Fruit fly (Drosophila melanogaster) whole organism, embryonic: ENCODE data around the gene CG18661.
A peak's percentile ranks its signal among the peaks of the same experiment; 100 is the strongest.

Experiments used
- CG10543 ChIP-seq: fragments of 200-800 bp; sonication (Bioruptor generic); optimal IDR thresholded peaks from 3 replicates; lab custom pipeline; 2017; ENCODE audit warnings: missing biosample characterization, mild to moderate bottlenecking, missing genetic modification characterization, moderate library complexity
- CG11247 ChIP-seq: fragments of 200-800 bp; sonication (Bioruptor generic); IDR thresholded peaks from 2 replicates; pipeline ENCODE4 v1.3.6; 2022; ENCODE audit warnings: missing biosample characterization, missing genetic modification characterization
- CG11398 ChIP-seq: fragments of 200-800 bp; sonication (Bioruptor generic); optimal IDR thresholded peaks from 2 replicates; lab custom pipeline; 2016; ENCODE audit warnings: missing biosample characterization, missing genetic modification characterization
- CG12299 ChIP-seq: fragments of 200-800 bp; sonication (Bioruptor generic); optimal IDR thresholded peaks from 2 replicates; lab custom pipeline; 2018; ENCODE audit warnings: missing biosample characterization, mild to moderate bottlenecking, missing genetic modification characterization
- CG12391 ChIP-seq: fragments of 200-800 bp; sonication (Bioruptor generic); optimal IDR thresholded peaks from 3 replicates; lab custom pipeline; 2018; ENCODE audit warnings: missing biosample characterization, mild to moderate bottlenecking, missing genetic modification characterization, moderate library complexity
- CG13296 ChIP-seq: fragments of 200-800 bp; sonication (Bioruptor generic); optimal IDR thresholded peaks from 3 replicates; lab custom pipeline; 2018; ENCODE audit warnings: missing biosample characterization, mild to moderate bottlenecking, missing genetic modification characterization
- CG13894 ChIP-seq: fragments of 200-800 bp; sonication (Bioruptor generic); optimal IDR thresholded peaks from 3 replicates; lab custom pipeline; 2018; ENCODE audit warnings: missing biosample characterization, mild to moderate bottlenecking, missing genetic modification characterization, moderate library complexity
- CG14441 ChIP-seq: fragments of 200-800 bp; sonication (Bioruptor generic); IDR thresholded peaks from 2 replicates; pipeline ENCODE4 v1.3.6; 2022; ENCODE audit warnings: missing biosample characterization, missing genetic modification characterization
- CG15269 ChIP-seq: fragments of 200-800 bp; sonication (Bioruptor generic); optimal IDR thresholded peaks from 2 replicates; lab custom pipeline; 2018; ENCODE audit warnings: missing biosample characterization, mild to moderate bottlenecking, missing genetic modification characterization, moderate library complexity
- CG1647 ChIP-seq: fragments of 200-800 bp; sonication (Bioruptor generic); optimal IDR thresholded peaks from 3 replicates; lab custom pipeline; 2016; ENCODE audit warnings: missing biosample characterization, missing genetic modification characterization
- CG17328 ChIP-seq: fragments of 200-800 bp; sonication (Bioruptor generic); IDR thresholded peaks from 2 replicates; pipeline ENCODE4 v1.3.6; 2022; ENCODE audit warnings: missing biosample characterization, missing genetic modification characterization
- CG18262 ChIP-seq: fragments of 200-800 bp; optimal IDR thresholded peaks from 3 replicates; lab custom pipeline; 2019; ENCODE audit warnings: missing biosample characterization, mild to moderate bottlenecking, missing genetic modification characterization, moderate library complexity
- CG2678 ChIP-seq: fragments of 200-800 bp; sonication (Bioruptor generic); optimal IDR thresholded peaks from 3 replicates; lab custom pipeline; 2019; ENCODE audit warnings: missing biosample characterization, mild to moderate bottlenecking, missing genetic modification characterization, moderate library complexity
- CG30020 ChIP-seq: fragments of 200-800 bp; optimal IDR thresholded peaks from 2 replicates; lab custom pipeline; 2019; ENCODE audit warnings: missing biosample characterization, mild to moderate bottlenecking, missing genetic modification characterization, moderate library complexity
- CG31224 ChIP-seq: fragments of 200-800 bp; sonication (Bioruptor generic); IDR thresholded peaks from 2 replicates; pipeline ENCODE4 v1.3.6; 2022; ENCODE audit warnings: missing biosample characterization, missing genetic modification characterization
- CG34376 ChIP-seq: fragments of 200-800 bp; sonication (Bioruptor generic); optimal IDR thresholded peaks from 2 replicates; lab custom pipeline; 2018; ENCODE audit warnings: missing biosample characterization, mild to moderate bottlenecking, missing genetic modification characterization
- CG7357 ChIP-seq: fragments of 200-800 bp; sonication (Bioruptor generic); IDR thresholded peaks from 3 replicates; pipeline ENCODE4 v1.3.6; 2022; ENCODE audit warnings: missing biosample characterization, missing genetic modification characterization
- CHES-1-like ChIP-seq: fragments of 200-800 bp; sonication (Bioruptor generic); optimal IDR thresholded peaks from 2 replicates; lab custom pipeline; 2016; ENCODE audit warnings: missing biosample characterization, missing genetic modification characterization
- Deaf1 ChIP-seq: fragments of 200-800 bp; optimal IDR thresholded peaks from 3 replicates; lab custom pipeline; 2019; ENCODE audit warnings: missing biosample characterization, mild to moderate bottlenecking, missing genetic modification characterization, moderate library complexity
- Dll ChIP-seq: fragments of 200-800 bp; sonication (Bioruptor generic); IDR thresholded peaks from 4 replicates; pipeline ENCODE4 v1.3.6; 2022; ENCODE audit warnings: missing biosample characterization, missing genetic modification characterization; ENCODE audit not compliant: partially characterized antibody
- E2f1 ChIP-seq: fragments of 200-800 bp; sonication (Bioruptor generic); IDR thresholded peaks from 2 replicates; pipeline ENCODE4 v1.3.6; 2022; ENCODE audit warnings: missing biosample characterization, missing genetic modification characterization
- Hr78 ChIP-seq, 2 experiments: fragments of 200-800 bp in 1 of 2; fragments of >200 bp in 1 of 2; sonication (Bioruptor generic) in 1 of 2; optimal IDR thresholded peaks; 2 replicates each; lab custom pipeline; 2017 to 2019; ENCODE audit warnings: missing biosample characterization in 2 of 2, missing genetic modification characterization in 2 of 2, mild to moderate bottlenecking in 1 of 2, moderate library complexity in 1 of 2
- MESR4 ChIP-seq: fragments of 200-800 bp; sonication (Bioruptor generic); optimal IDR thresholded peaks from 2 replicates; lab custom pipeline; 2018; ENCODE audit warnings: missing biosample characterization, mild to moderate bottlenecking, missing genetic modification characterization, moderate library complexity
- Nf-YC ChIP-seq: fragments of 200-800 bp; optimal IDR thresholded peaks from 3 replicates; lab custom pipeline; 2019; ENCODE audit warnings: missing biosample characterization, mild to moderate bottlenecking, missing genetic modification characterization, moderate library complexity
- PHDP ChIP-seq: fragments of 200-800 bp; sonication (Bioruptor generic); optimal IDR thresholded peaks from 3 replicates; lab custom pipeline; 2018; ENCODE audit warnings: missing biosample characterization, mild to moderate bottlenecking, missing genetic modification characterization, moderate library complexity
- Pdp1 ChIP-seq, 2 experiments: fragments of 200-800 bp; sonication (Bioruptor generic); optimal IDR thresholded peaks; 3 replicates each; lab custom pipeline; 2016; ENCODE audit warnings: missing biosample characterization in 2 of 2, missing genetic modification characterization in 2 of 2, mild to moderate bottlenecking in 1 of 2, moderate library complexity in 1 of 2
- Sin3A ChIP-seq: fragments of >200 bp; optimal IDR thresholded peaks from 2 replicates; lab custom pipeline; 2018
- abd-A ChIP-seq: fragments of 200-800 bp; sonication (Bioruptor generic); optimal IDR thresholded peaks from 3 replicates; lab custom pipeline; 2019; ENCODE audit warnings: missing biosample characterization, mild to moderate bottlenecking, missing genetic modification characterization, moderate library complexity
- ac ChIP-seq: fragments of 200-800 bp; sonication (Bioruptor generic); optimal IDR thresholded peaks from 3 replicates; lab custom pipeline; 2017; ENCODE audit warnings: missing biosample characterization, mild to moderate bottlenecking, missing genetic modification characterization
- bigmax ChIP-seq: fragments of 200-800 bp; sonication (Bioruptor generic); optimal IDR thresholded peaks from 2 replicates; lab custom pipeline; 2018; ENCODE audit warnings: missing biosample characterization, mild to moderate bottlenecking, missing genetic modification characterization
- dan ChIP-seq: fragments of 200-800 bp; sonication (Bioruptor generic); IDR thresholded peaks from 2 replicates; pipeline ENCODE4 v1.3.6; 2022; ENCODE audit warnings: missing biosample characterization, missing genetic modification characterization
- ems ChIP-seq: fragments of 200-800 bp; sonication (Bioruptor generic); optimal IDR thresholded peaks from 3 replicates; lab custom pipeline; 2016; ENCODE audit warnings: missing biosample characterization, missing genetic modification characterization
- exex ChIP-seq: fragments of 200-800 bp; sonication (Bioruptor generic); optimal IDR thresholded peaks from 4 replicates; lab custom pipeline; 2018; ENCODE audit warnings: missing biosample characterization, mild to moderate bottlenecking, missing genetic modification characterization, moderate library complexity
- fru ChIP-seq: fragments of >200 bp; optimal IDR thresholded peaks from 2 replicates; lab custom pipeline; 2017
- fu2 ChIP-seq: fragments of 200-800 bp; sonication (Bioruptor generic); optimal IDR thresholded peaks from 2 replicates; lab custom pipeline; 2016; ENCODE audit warnings: missing biosample characterization, missing genetic modification characterization
- ind ChIP-seq: fragments of 200-800 bp; sonication (Bioruptor generic); optimal IDR thresholded peaks from 3 replicates; lab custom pipeline; 2016; ENCODE audit warnings: missing biosample characterization, missing genetic modification characterization
- mirr ChIP-seq: fragments of 200-800 bp; sonication (Bioruptor generic); optimal IDR thresholded peaks from 3 replicates; lab custom pipeline; 2018; ENCODE audit warnings: missing biosample characterization, mild to moderate bottlenecking, missing genetic modification characterization
- pan ChIP-seq, 4 experiments: fragments of >200 bp in 3 of 4; fragments of 200-800 bp in 1 of 4; sonication (Bioruptor generic) in 1 of 4; optimal IDR thresholded peaks in 3 of 4; IDR thresholded peaks in 1 of 4; 2 replicates each; pipeline versions ENCODE4 v1.3.6 to Lab custom; 2017 to 2022; ENCODE audit warnings: missing biosample characterization in 2 of 4, missing genetic modification characterization in 2 of 4, mixed read lengths in 1 of 4
- prd ChIP-seq, 3 experiments: fragments of >200 bp in 2 of 3; fragments of 200-800 bp in 1 of 3; sonication (Bioruptor generic) in 1 of 3; optimal IDR thresholded peaks in 2 of 3; IDR thresholded peaks in 1 of 3; 2 replicates in 2 of 3; 3 replicates in 1 of 3; pipeline versions ENCODE4 v1.3.6 to Lab custom; 2017 to 2022; ENCODE audit warnings: missing biosample characterization in 1 of 3, missing genetic modification characterization in 1 of 3
- pum ChIP-seq: fragments of 200-800 bp; sonication (Bioruptor generic); optimal IDR thresholded peaks from 2 replicates; lab custom pipeline; 2016; ENCODE audit warnings: missing biosample characterization, missing genetic modification characterization
- salm ChIP-seq: fragments of 200-800 bp; sonication (Bioruptor generic); optimal IDR thresholded peaks from 2 replicates; lab custom pipeline; 2018; ENCODE audit warnings: missing biosample characterization, mild to moderate bottlenecking, missing genetic modification characterization
- sd ChIP-seq: fragments of 200-800 bp; sonication (Bioruptor generic); optimal IDR thresholded peaks from 3 replicates; lab custom pipeline; 2018; ENCODE audit warnings: missing biosample characterization, mild to moderate bottlenecking, missing genetic modification characterization, moderate library complexity
- sug ChIP-seq: fragments of 200-800 bp; optimal IDR thresholded peaks from 2 replicates; lab custom pipeline; 2019; ENCODE audit warnings: missing biosample characterization, mild to moderate bottlenecking, missing genetic modification characterization, moderate library complexity
- unc-4 ChIP-seq: fragments of 200-800 bp; sonication (Bioruptor generic); IDR thresholded peaks from 2 replicates; pipeline ENCODE4 v1.3.6; 2022; ENCODE audit warnings: missing biosample characterization, missing genetic modification characterization; ENCODE audit not compliant: partially characterized antibody
- zfh2 ChIP-seq: fragments of 200-800 bp; sonication (Bioruptor generic); optimal IDR thresholded peaks from 2 replicates; lab custom pipeline; 2016; ENCODE audit warnings: missing biosample characterization, missing genetic modification characterization

Gene CG18661

DNA sequence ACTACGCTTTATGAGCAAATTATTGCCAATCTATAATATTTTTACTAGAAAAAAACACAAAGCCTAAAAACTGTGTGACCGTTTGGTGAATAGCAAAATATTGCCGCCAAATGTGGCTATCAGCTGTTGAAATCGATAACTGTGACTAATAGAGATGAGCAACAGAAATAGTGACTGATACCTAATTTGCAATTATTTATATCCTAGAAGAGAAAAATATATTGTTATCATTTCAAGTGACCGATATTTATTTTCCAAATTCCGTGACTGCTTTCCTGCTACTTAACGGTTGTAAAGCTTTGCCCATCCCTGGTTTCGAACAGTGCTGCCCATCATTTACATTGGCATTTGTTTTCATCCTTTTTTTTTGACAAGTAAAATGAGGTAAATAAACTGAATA lies at the start of gene CG18661, which contains the start of gene alien (continued):
- TF ChIP-seq pan (optimal IDR thresholded peaks at IDR 0.05; lab: Kevin White, UChicago) (no peak), pan (GFP tag; optimal IDR thresholded peaks at IDR 0.05 in 1 of 2, IDR thresholded peaks at IDR 0.05 in 1 of 2) (peak in 1 of 2 experiments; percentile 83), Sin3A (peak; percentile 52), pum (peak; percentile 95), sd (tag; lab: Kevin White, UChicago) (peak; percentile 70), prd (optimal IDR thresholded peaks at IDR 0.05; lab: Kevin White, UChicago) (no peak), prd (GFP tag; IDR thresholded peaks at IDR 0.05; lab: Robert Waterston, UW) (peak; percentile 95), CG11398 (GFP tag; lab: Kevin White, UChicago) (peak; percentile 24), CHES-1-like (GFP tag; lab: Kevin White, UChicago) (peak; percentile 85), ind (GFP tag; lab: Kevin White, UChicago) (peak; percentile 79), CG12299 (tag; lab: Kevin White, UChicago) (peak; percentile 65), abd-A (tag; lab: Kevin White, UChicago) (no peak), CG18262 (tag; lab: Kevin White, UChicago) (no peak), CG12391 (tag; lab: Kevin White, UChicago) (peak; percentile 79), fu2 (GFP tag; lab: Kevin White, UChicago) (peak; percentile 86), CG7357 (GFP tag; lab: Robert Waterston, UW) (peak; percentile 66), dan (GFP tag; lab: Robert Waterston, UW) (0 out of 2 replicates have a peak, but pooled peaks have one; percentile 13), CG31224 (peak; percentile 74), Deaf1 (tag; lab: Kevin White, UChicago) (peak; percentile 14), MESR4 (peak; percentile 21), unc-4 (GFP tag; lab: Robert Waterston, UW) (peak; percentile 57), ac (no peak), bigmax (GFP tag; lab: Kevin White, UChicago) (no peak), E2f1 (peak; percentile 84), Dll (peak; percentile 70), fru (no peak), CG14441 (GFP tag; lab: Robert Waterston, UW) (peak; percentile 91), CG15269 (tag; lab: Kevin White, UChicago) (peak; percentile 50)
- TF ChIP-seq, all 482 proteins: peak for 395

DNA sequence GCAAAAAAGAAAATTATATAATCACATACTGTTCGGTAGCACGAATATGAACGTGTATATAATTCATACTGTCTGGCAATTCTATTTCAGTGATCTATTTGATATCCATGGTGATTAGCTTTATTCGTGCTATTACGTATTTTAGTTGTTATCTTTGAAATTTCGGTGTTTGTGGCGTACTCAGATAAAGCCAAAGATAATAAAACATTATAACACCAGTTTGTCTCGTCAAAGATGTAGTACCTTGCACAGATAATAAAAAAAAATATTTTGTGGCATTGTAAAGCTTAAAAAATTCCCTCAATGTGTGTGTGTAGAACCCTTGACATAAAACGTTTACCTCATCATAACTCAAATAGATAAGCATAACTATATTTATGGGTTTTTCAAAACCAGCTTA lies 49.4 kb upstream of the CG18661 start:
- TF ChIP-seq PHDP (peak; percentile 3), salm (tag; lab: Kevin White, UChicago) (no peak), CG10543 (GFP tag; lab: Kevin White, UChicago) (peak; percentile 38), Hr78 (GFP tag; optimal IDR thresholded peaks at IDR 0.05; lab: Kevin White, UChicago) (no peak), mirr (GFP tag; lab: Kevin White, UChicago) (peak; percentile 35), CG11398 (GFP tag; lab: Kevin White, UChicago) (no peak), exex (tag; lab: Kevin White, UChicago) (peak; percentile 50), ems (GFP tag; lab: Kevin White, UChicago) (no peak), sd (tag; lab: Kevin White, UChicago) (peak; percentile 29), CG11247 (GFP tag; lab: Robert Waterston, UW) (no peak), ac (no peak), CG1647 (GFP tag; lab: Kevin White, UChicago) (no peak), CG13296 (peak; percentile 54), CG34376 (GFP tag; lab: Kevin White, UChicago) (peak; percentile 0), CG15269 (tag; lab: Kevin White, UChicago) (peak; percentile 5), Nf-YC (tag; lab: Kevin White, UChicago) (peak; percentile 25), CG13894 (tag; lab: Kevin White, UChicago) (peak; percentile 58), CG30020 (tag; lab: Kevin White, UChicago) (no peak), zfh2 (no peak), CG17328 (GFP tag; lab: Robert Waterston, UW) (no peak), sug (peak; percentile 16), Pdp1 (GFP tag; optimal IDR thresholded peaks at IDR 0.05; lab: Kevin White, UChicago) (peak in 1 of 2 experiments; percentile 88), CG2678 (tag; lab: Kevin White, UChicago) (peak; percentile 47)
